Fruit fly (Drosophila melanogaster) whole organism: ENCODE results near the gene Crg-1.

Source experiments
- CG8478 ChIP-seq: fragments of >200 bp; optimal IDR thresholded peaks from 2 replicates; lab custom pipeline; 2018; ENCODE audit warnings: inconsistent platforms
- Dll ChIP-seq: fragments of >200 bp; optimal IDR thresholded peaks from 2 replicates; lab custom pipeline; 2017
- EcR ChIP-seq, 2 experiments: fragments of >200 bp; optimal IDR thresholded peaks; 2 replicates each; lab custom pipeline; 2017; ENCODE audit warnings: missing biosample characterization in 2 of 2, missing genetic modification characterization in 2 of 2, missing genetic modification reagents in 2 of 2
- pan ChIP-seq: fragments of >200 bp; optimal IDR thresholded peaks from 2 replicates; lab custom pipeline; 2017
- psq ChIP-seq: fragments of >200 bp; optimal IDR thresholded peaks from 2 replicates; lab custom pipeline; 2017
- usp ChIP-seq: fragments of >200 bp; optimal IDR thresholded peaks from 2 replicates; lab custom pipeline; 2017; ENCODE audit warnings: missing biosample characterization, missing genetic modification characterization, mixed read lengths

Crg-1 gene

dm6 chrX:3762914-3763489 lies 30.0 kb upstream of the Crg-1 start:
- TF ChIP-seq psq (no peak), Dll (lab: Kevin White, UChicago) (no peak), usp (GFP tag; lab: Kevin White, UChicago) (no peak), CG8478 (lab: Kevin White, UChicago) (no peak), EcR (GFP tag; optimal IDR thresholded peaks at IDR 0.05; lab: Kevin White, UChicago) (no peak), pan (lab: Kevin White, UChicago) (no peak)

dm6 chrX:3764223-3764622 lies 28.8 kb upstream of the Crg-1 start:
- no peak for TF ChIP-seq EcR (GFP tag; optimal IDR thresholded peaks at IDR 0.05; lab: Kevin White, UChicago)
- no peak for TF ChIP-seq pan (lab: Kevin White, UChicago)
- TF ChIP-seq psq, result no peak
- no peak for TF ChIP-seq Dll (lab: Kevin White, UChicago)
- no peak for TF ChIP-seq CG8478 (lab: Kevin White, UChicago)
- TF ChIP-seq usp (GFP tag; lab: Kevin White, UChicago), result no peak

- TF ChIP-seq EcR (GFP tag; optimal IDR thresholded peaks at IDR 0.05; lab: Kevin White, UChicago), result no peak
- TF ChIP-seq pan (lab: Kevin White, UChicago), result no peak
- TF ChIP-seq CG8478 (lab: Kevin White, UChicago), result no peak
- no peak for TF ChIP-seq Dll (lab: Kevin White, UChicago)
- no peak for TF ChIP-seq psq
- no peak for TF ChIP-seq usp (GFP tag; lab: Kevin White, UChicago)
These were observed 25.9 kb upstream of the Crg-1 start for dm6 chrX:3767085-3767484.

dm6 chrX:3768202-3768601 lies 24.8 kb upstream of the Crg-1 start:
- TF ChIP-seq CG8478 (lab: Kevin White, UChicago), result no peak
- no peak for TF ChIP-seq pan (lab: Kevin White, UChicago)
- no peak for TF ChIP-seq psq
- no peak for TF ChIP-seq Dll (lab: Kevin White, UChicago)
- no peak for TF ChIP-seq usp (GFP tag; lab: Kevin White, UChicago)
- TF ChIP-seq EcR (GFP tag; optimal IDR thresholded peaks at IDR 0.05; lab: Kevin White, UChicago), result no peak

- no peak for TF ChIP-seq usp (GFP tag; lab: Kevin White, UChicago)
- no peak for TF ChIP-seq CG8478 (lab: Kevin White, UChicago)
These were observed 20.6 kb upstream of the Crg-1 start for dm6 chrX:3772434-3772810.

- TF ChIP-seq usp (GFP tag; lab: Kevin White, UChicago) (no peak), psq (no peak), Dll (lab: Kevin White, UChicago) (no peak), EcR (GFP tag; optimal IDR thresholded peaks at IDR 0.05; lab: Kevin White, UChicago) (no peak), CG8478 (lab: Kevin White, UChicago) (no peak)
These were observed 19.9 kb upstream of the Crg-1 start for dm6 chrX:3772811-3773740.

dm6 chrX:3774277-3774676 lies 18.7 kb upstream of the Crg-1 start:
- TF ChIP-seq pan (lab: Kevin White, UChicago), result no peak
- TF ChIP-seq Dll (lab: Kevin White, UChicago), result no peak
- no peak for TF ChIP-seq EcR (GFP tag; optimal IDR thresholded peaks at IDR 0.05; lab: Kevin White, UChicago)
- no peak for TF ChIP-seq psq
- TF ChIP-seq usp (GFP tag; lab: Kevin White, UChicago), result no peak
- no peak for TF ChIP-seq CG8478 (lab: Kevin White, UChicago)

- TF ChIP-seq psq (no peak), Dll (lab: Kevin White, UChicago) (no peak), pan (lab: Kevin White, UChicago) (no peak), CG8478 (lab: Kevin White, UChicago) (no peak), EcR (GFP tag; optimal IDR thresholded peaks at IDR 0.05; lab: Kevin White, UChicago) (no peak), usp (GFP tag; lab: Kevin White, UChicago) (no peak)
These were observed 17.9 kb upstream of the Crg-1 start for dm6 chrX:3775137-3775536.

DNA sequence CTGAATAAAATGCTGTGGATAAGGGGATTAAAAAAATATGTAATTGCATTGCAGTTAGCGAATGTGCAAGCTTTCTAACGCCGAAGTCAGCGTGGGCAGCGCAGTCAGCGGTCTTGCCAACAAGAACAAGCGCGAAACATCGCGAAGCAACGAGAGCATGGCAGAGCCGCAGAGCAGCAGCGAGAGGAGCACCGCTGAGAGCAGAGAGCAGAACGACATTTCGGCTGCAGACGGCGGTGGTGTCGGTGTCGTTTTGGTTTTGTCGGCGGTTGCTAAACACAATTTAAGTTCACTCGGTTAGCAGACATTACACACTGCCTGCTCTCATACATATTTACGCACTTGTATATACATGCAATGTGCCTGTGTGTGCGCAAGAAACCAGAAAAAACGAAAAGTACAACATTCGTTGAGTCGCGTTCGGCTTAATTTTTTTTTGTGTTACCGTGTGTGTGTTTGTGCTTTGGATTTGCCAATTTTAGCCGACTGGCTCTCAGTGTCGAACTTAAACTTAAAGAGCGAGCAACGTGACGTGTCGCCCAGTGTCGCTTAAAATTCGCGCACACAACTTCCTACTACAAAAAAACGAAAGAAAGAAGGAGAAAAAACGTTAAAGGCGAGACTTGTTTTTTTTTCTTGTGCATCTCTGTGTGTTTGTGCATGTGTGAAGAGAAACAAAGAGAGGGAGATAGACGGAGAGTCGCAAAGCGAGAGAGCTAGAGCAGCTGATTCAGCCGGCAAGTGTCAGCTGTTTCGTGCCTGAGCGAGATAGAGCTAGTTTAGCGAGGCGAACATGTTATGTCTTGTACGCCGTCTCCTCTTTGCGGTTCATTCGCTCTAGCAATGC lies 17.0 kb upstream of the Crg-1 start:
- TF ChIP-seq CG8478 (lab: Kevin White, UChicago), result no peak
- TF ChIP-seq pan (lab: Kevin White, UChicago), result no peak
- TF ChIP-seq Dll (lab: Kevin White, UChicago), result no peak
- no peak for TF ChIP-seq psq

DNA sequence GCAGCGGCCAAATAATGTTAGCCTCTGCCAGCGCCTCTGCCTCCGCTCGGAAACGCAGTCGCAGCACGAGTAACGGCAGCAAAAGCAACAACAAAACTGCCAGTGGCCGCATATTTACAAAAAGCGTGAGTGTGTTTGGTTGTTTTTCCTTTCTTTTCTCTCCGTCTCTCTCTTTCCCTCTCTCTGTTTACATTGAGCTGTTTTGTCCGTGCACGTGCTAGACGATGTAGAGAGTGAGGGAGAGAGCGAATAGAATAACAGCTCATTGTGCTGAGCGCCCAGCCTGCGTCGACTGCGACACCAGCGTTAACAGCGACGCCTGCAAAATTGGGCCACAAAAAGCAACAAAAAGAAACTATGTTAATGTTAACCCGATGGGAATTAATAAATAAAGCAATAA lies 15.8 kb upstream of the Crg-1 start:
- TF ChIP-seq Dll (lab: Kevin White, UChicago) (peak; percentile 48), CG8478 (lab: Kevin White, UChicago) (no peak)

DNA sequence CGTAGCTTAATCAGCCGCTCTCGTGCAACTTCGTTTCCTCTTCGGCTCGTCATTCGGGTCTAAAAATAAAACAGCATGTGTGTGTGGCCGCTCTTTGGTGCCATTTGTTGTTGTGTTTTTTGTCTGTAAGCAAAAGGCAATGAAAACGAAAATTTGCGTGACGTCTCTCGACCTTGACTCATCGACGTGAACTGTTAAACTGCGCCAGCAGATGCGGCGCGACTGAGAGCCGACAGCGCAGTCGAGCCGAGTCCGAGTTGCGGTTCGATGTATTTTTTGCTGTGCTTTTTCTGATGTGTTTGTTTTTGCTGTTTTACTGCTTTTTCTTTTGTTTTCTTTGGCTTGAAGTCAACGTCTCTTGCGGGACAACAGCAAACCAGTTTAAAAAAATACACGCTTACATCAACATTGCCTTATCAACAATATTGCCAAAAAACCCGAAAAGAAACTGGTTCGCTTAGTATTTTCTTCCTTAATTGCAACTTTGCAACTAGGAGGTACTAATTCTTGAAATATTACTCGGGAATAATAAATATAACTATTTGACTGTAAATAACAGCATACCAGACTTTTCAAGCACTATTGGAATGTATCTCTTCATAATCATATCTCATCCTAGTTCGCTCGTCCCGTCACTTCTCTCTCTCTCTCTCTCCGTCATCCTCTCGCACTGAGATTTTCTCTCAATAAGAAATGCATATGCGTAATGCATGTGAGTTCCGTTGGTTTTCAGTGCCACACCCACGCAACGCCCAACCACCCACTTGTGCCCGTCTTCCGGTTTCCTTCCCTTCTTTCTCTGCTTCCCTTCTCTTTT lies 14.7 kb upstream of the Crg-1 start:
- peak in 1 of 2 experiments; percentile 82 for TF ChIP-seq EcR (GFP tag; optimal IDR thresholded peaks at IDR 0.05; lab: Kevin White, UChicago)
- TF ChIP-seq pan (lab: Kevin White, UChicago), result no peak
- TF ChIP-seq Dll (lab: Kevin White, UChicago), result peak; percentile 24
- no peak for TF ChIP-seq usp (GFP tag; lab: Kevin White, UChicago)
